Fruit fly (Drosophila melanogaster): ENCODE measurements around the gene CG3823.

DNA sequence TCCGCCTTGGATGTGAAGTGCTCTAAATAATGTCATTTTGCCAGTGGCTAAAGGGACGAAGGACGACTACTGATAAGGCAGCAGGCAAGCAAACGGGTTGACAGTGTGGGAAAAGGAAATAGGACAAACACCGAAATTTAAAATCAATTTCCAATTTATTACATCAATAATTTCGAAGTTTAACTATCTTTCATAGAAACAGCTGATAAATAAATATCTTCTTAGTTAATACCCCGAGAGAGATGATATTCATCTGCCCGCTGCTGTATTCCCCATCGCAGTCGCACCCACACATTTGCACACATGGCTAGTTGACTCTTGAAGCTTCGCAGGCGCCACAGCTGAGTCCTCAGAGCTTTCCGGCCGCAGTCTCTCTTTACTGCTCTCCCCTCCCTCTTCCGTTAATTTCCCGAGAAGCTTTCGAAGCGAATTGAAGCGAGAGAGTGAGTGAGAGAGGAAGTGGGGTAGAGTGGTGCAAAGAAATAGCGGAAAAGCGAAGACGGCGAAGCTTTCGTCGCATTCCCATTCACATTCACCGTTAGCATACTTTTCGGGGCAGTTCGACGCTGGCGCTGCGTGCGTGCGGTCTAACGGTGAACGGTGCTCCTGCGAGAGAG, 13.2 kb downstream of the CG3823 start:
- TF ChIP-seq psq (optimal IDR thresholded peaks at IDR 0.05) (no peak), usp (GFP tag; optimal IDR thresholded peaks at IDR 0.05) (no peak)

Data from whole organism.